Worm (Caenorhabditis elegans) whole organism, late embryonic: ENCODE data around the gene cyl-1.

Experiments used
- C08G9.2 ChIP-seq: sonication (generic microtip); optimal IDR thresholded peaks from 2 replicates; lab custom pipeline; 2016; ENCODE audit warnings: mild to moderate bottlenecking, missing genetic modification characterization, moderate library complexity, missing compliant biosample characterization
- C38D4.7 ChIP-seq: fragments of 200-800 bp; sonication (Bioruptor generic); optimal IDR thresholded peaks from 2 replicates; lab custom pipeline; 2018; ENCODE audit warnings: mild to moderate bottlenecking, missing genetic modification characterization, moderate library complexity, missing compliant biosample characterization
- K02D7.2 ChIP-seq: sonication (generic microtip); optimal IDR thresholded peaks from 2 replicates; lab custom pipeline; 2017; ENCODE audit warnings: mild to moderate bottlenecking, missing genetic modification characterization, missing compliant biosample characterization
- K09A11.1 ChIP-seq: sonication (generic microtip); optimal IDR thresholded peaks from 2 replicates; lab custom pipeline; 2017; ENCODE audit warnings: antibody characterized with exemption, mild to moderate bottlenecking, missing genetic modification characterization, missing compliant biosample characterization; ENCODE audit not compliant: insufficient read depth
- T23F11.4 ChIP-seq: fragments of 200-800 bp; sonication (Bioruptor generic); optimal IDR thresholded peaks from 2 replicates; lab custom pipeline; 2018; ENCODE audit warnings: mild to moderate bottlenecking, missing genetic modification characterization, missing compliant biosample characterization
- ahr-1 ChIP-seq: sonication (generic microtip); optimal IDR thresholded peaks from 2 replicates; lab custom pipeline; 2016; ENCODE audit warnings: missing genetic modification characterization, missing compliant biosample characterization
- ama-1 ChIP-seq: fragments of 150-350 bp; optimal IDR thresholded peaks from 2 replicates; lab custom pipeline; 2014
- ceh-14 ChIP-seq: sonication (generic microtip); optimal IDR thresholded peaks from 2 replicates; lab custom pipeline; 2016; ENCODE audit warnings: missing genotype, missing genetic modification characterization, missing compliant biosample characterization
- ceh-2 ChIP-seq: sonication (generic microtip); optimal IDR thresholded peaks from 2 replicates; lab custom pipeline; 2016; ENCODE audit warnings: missing genotype, missing genetic modification characterization, missing compliant biosample characterization
- ceh-22 ChIP-seq: sonication (generic microtip); optimal IDR thresholded peaks from 2 replicates; lab custom pipeline; 2017; ENCODE audit warnings: missing biosample characterization, missing genetic modification characterization
- ceh-24 ChIP-seq: sonication (generic microtip); optimal IDR thresholded peaks from 2 replicates; lab custom pipeline; 2016; ENCODE audit warnings: mild to moderate bottlenecking, missing genetic modification characterization, missing compliant biosample characterization
- ceh-30 ChIP-seq: fragments of 150-350 bp; optimal IDR thresholded peaks from 2 replicates; lab custom pipeline; 2014; ENCODE audit warnings: missing biosample characterization, missing genetic modification characterization
- ceh-31 ChIP-seq: sonication (generic microtip); optimal IDR thresholded peaks from 2 replicates; lab custom pipeline; 2016; ENCODE audit warnings: missing genetic modification characterization, missing compliant biosample characterization
- ceh-34 ChIP-seq: sonication (generic microtip); optimal IDR thresholded peaks from 2 replicates; lab custom pipeline; 2016; ENCODE audit warnings: mild to moderate bottlenecking, missing genetic modification characterization, missing compliant biosample characterization
- ceh-45 ChIP-seq: fragments of 200-800 bp; sonication (Bioruptor generic); IDR thresholded peaks from 2 replicates; pipeline ENCODE4 v1.3.6; 2022; ENCODE audit warnings: missing genetic modification reagents, missing genetic modification characterization, missing compliant biosample characterization
- ceh-48 ChIP-seq: sonication (generic microtip); optimal IDR thresholded peaks from 2 replicates; lab custom pipeline; 2016; ENCODE audit warnings: missing genetic modification characterization, inconsistent platforms, missing compliant biosample characterization
- ceh-6 ChIP-seq: fragments of 200-800 bp; sonication (Bioruptor generic); optimal IDR thresholded peaks from 2 replicates; lab custom pipeline; 2018; ENCODE audit warnings: mild to moderate bottlenecking, missing genetic modification characterization, missing compliant biosample characterization
- che-1 ChIP-seq: sonication (generic microtip); optimal IDR thresholded peaks from 2 replicates; lab custom pipeline; 2016; ENCODE audit warnings: mild to moderate bottlenecking, missing genetic modification characterization, missing compliant biosample characterization
- dmd-4 ChIP-seq: sonication (generic microtip); optimal IDR thresholded peaks from 2 replicates; lab custom pipeline; 2016; ENCODE audit warnings: borderline replicate concordance, missing genetic modification characterization, missing compliant biosample characterization
- elt-2 ChIP-seq: sonication (generic microtip); optimal IDR thresholded peaks from 2 replicates; lab custom pipeline; 2016; ENCODE audit warnings: missing genetic modification reagents, missing genetic modification characterization, missing compliant biosample characterization
- elt-4 ChIP-seq: sonication (generic microtip); optimal IDR thresholded peaks from 2 replicates; lab custom pipeline; 2016; ENCODE audit warnings: missing genetic modification characterization, missing compliant biosample characterization
- eyg-1 ChIP-seq: sonication (generic microtip); optimal IDR thresholded peaks from 2 replicates; lab custom pipeline; 2016; ENCODE audit warnings: missing genotype, missing genetic modification characterization, missing compliant biosample characterization
- fax-1 ChIP-seq: sonication (generic microtip); optimal IDR thresholded peaks from 2 replicates; lab custom pipeline; 2016; ENCODE audit warnings: missing genotype, missing genetic modification characterization, missing compliant biosample characterization
- fkh-10 ChIP-seq: fragments of 150-350 bp; optimal IDR thresholded peaks from 2 replicates; lab custom pipeline; 2014; ENCODE audit warnings: missing biosample characterization, missing genetic modification reagents, missing genetic modification characterization
- hlh-13 ChIP-seq: fragments of 200-800 bp; sonication (Bioruptor generic); optimal IDR thresholded peaks from 2 replicates; lab custom pipeline; 2018; ENCODE audit warnings: mild to moderate bottlenecking, missing genetic modification characterization, missing compliant biosample characterization
- hlh-6 ChIP-seq: sonication (generic microtip); optimal IDR thresholded peaks from 2 replicates; lab custom pipeline; 2016; ENCODE audit warnings: missing genotype, missing genetic modification characterization, missing compliant biosample characterization
- hlh-8 ChIP-seq: sonication (generic microtip); optimal IDR thresholded peaks from 2 replicates; lab custom pipeline; 2016; ENCODE audit warnings: missing genotype, missing genetic modification characterization, missing compliant biosample characterization
- lim-6 ChIP-seq: sonication (generic microtip); optimal IDR thresholded peaks from 2 replicates; lab custom pipeline; 2016; ENCODE audit warnings: missing genetic modification characterization, missing compliant biosample characterization
- lin-11 ChIP-seq: fragments of 200-800 bp; sonication (Bioruptor generic); optimal IDR thresholded peaks from 2 replicates; lab custom pipeline; 2018; ENCODE audit warnings: mild to moderate bottlenecking, missing genetic modification characterization, missing compliant biosample characterization
- madf-2 ChIP-seq: sonication (generic microtip); optimal IDR thresholded peaks from 2 replicates; lab custom pipeline; 2017; ENCODE audit warnings: missing genetic modification characterization, missing compliant biosample characterization
- mec-3 ChIP-seq: sonication (generic microtip); optimal IDR thresholded peaks from 2 replicates; lab custom pipeline; 2016; ENCODE audit warnings: borderline replicate concordance, missing genetic modification characterization, missing compliant biosample characterization
- nfya-1 ChIP-seq: sonication (generic microtip); optimal IDR thresholded peaks from 2 replicates; lab custom pipeline; 2017; ENCODE audit warnings: missing genetic modification characterization, mild to moderate bottlenecking, missing compliant biosample characterization, antibody characterized with exemption, moderate library complexity
- nhr-232 ChIP-seq: sonication (generic microtip); optimal IDR thresholded peaks from 2 replicates; lab custom pipeline; 2016; ENCODE audit warnings: missing genetic modification characterization, missing compliant biosample characterization
- npax-4 ChIP-seq: sonication (generic microtip); optimal IDR thresholded peaks from 2 replicates; lab custom pipeline; 2016; ENCODE audit warnings: missing genetic modification characterization, missing compliant biosample characterization
- odd-2 ChIP-seq: sonication (generic microtip); optimal IDR thresholded peaks from 2 replicates; lab custom pipeline; 2017; ENCODE audit warnings: antibody characterized with exemption, mild to moderate bottlenecking, missing genetic modification characterization, missing compliant biosample characterization
- pag-3 ChIP-seq: sonication (generic microtip); optimal IDR thresholded peaks from 2 replicates; lab custom pipeline; 2016; ENCODE audit warnings: missing compliant biosample characterization, missing genetic modification characterization, borderline replicate concordance
- pha-4 ChIP-seq: fragments of 150-350 bp; optimal IDR thresholded peaks from 2 replicates; lab custom pipeline; 2018; ENCODE audit warnings: missing biosample characterization, missing genetic modification reagents, missing genetic modification characterization
- pros-1 ChIP-seq: fragments of 150-350 bp; optimal IDR thresholded peaks from 2 replicates; lab custom pipeline; 2014; ENCODE audit warnings: missing biosample characterization, missing genetic modification reagents, missing genetic modification characterization
- ref-2 ChIP-seq: sonication (generic microtip); optimal IDR thresholded peaks from 2 replicates; lab custom pipeline; 2016; ENCODE audit warnings: missing genetic modification characterization, missing compliant biosample characterization
- rnt-1 ChIP-seq: sonication (generic microtip); optimal IDR thresholded peaks from 2 replicates; lab custom pipeline; 2016; ENCODE audit warnings: missing genetic modification characterization, missing compliant biosample characterization
- sdc-2 ChIP-seq: sonication (generic microtip); optimal IDR thresholded peaks from 2 replicates; lab custom pipeline; 2016; ENCODE audit warnings: missing genotype, missing genetic modification characterization, missing compliant biosample characterization
- sox-2 ChIP-seq: fragments of 200-800 bp; sonication (Bioruptor generic); IDR thresholded peaks from 2 replicates; pipeline ENCODE4 v1.3.6; 2022; ENCODE audit warnings: missing genetic modification reagents, missing genetic modification characterization, missing compliant biosample characterization
- sox-4 ChIP-seq: sonication (generic microtip); optimal IDR thresholded peaks from 2 replicates; lab custom pipeline; 2017; ENCODE audit warnings: mild to moderate bottlenecking, missing genetic modification characterization, inconsistent platforms, missing compliant biosample characterization
- tbx-2 ChIP-seq: sonication (generic microtip); optimal IDR thresholded peaks from 2 replicates; lab custom pipeline; 2016; ENCODE audit warnings: missing genetic modification characterization, missing compliant biosample characterization
- tbx-7 ChIP-seq: sonication (generic microtip); optimal IDR thresholded peaks from 2 replicates; lab custom pipeline; 2016; ENCODE audit warnings: missing genotype, missing genetic modification characterization, missing compliant biosample characterization
- unc-3 ChIP-seq, 2 experiments: fragments of 200-800 bp in 1 of 2; sonication (Bioruptor generic) in 1 of 2; sonication (generic microtip) in 1 of 2; conservative IDR thresholded peaks in 1 of 2; optimal IDR thresholded peaks in 1 of 2; 2 replicates each; pipeline versions ENCODE4 v1.3.6 to Lab custom; 2016 to 2022; ENCODE audit warnings: missing compliant biosample characterization in 2 of 2, missing genetic modification characterization in 2 of 2, missing genetic modification reagents in 1 of 2
- unc-42 ChIP-seq: sonication (generic microtip); optimal IDR thresholded peaks from 2 replicates; lab custom pipeline; 2016; ENCODE audit warnings: missing genotype, missing genetic modification characterization, missing compliant biosample characterization
- unc-55 ChIP-seq: sonication (generic microtip); optimal IDR thresholded peaks from 2 replicates; lab custom pipeline; 2017; ENCODE audit warnings: missing biosample characterization, missing genetic modification reagents, missing genetic modification characterization
- unc-86 ChIP-seq: sonication (generic microtip); optimal IDR thresholded peaks from 2 replicates; lab custom pipeline; 2016; ENCODE audit warnings: missing genetic modification characterization, missing compliant biosample characterization
- zip-5 ChIP-seq: sonication (generic microtip); optimal IDR thresholded peaks from 2 replicates; lab custom pipeline; 2016; ENCODE audit warnings: missing genetic modification characterization, missing compliant biosample characterization
- ztf-16 ChIP-seq: sonication (generic microtip); optimal IDR thresholded peaks from 2 replicates; lab custom pipeline; 2017; ENCODE audit warnings: missing genetic modification characterization, missing compliant biosample characterization

The cyl-1 gene

DNA sequence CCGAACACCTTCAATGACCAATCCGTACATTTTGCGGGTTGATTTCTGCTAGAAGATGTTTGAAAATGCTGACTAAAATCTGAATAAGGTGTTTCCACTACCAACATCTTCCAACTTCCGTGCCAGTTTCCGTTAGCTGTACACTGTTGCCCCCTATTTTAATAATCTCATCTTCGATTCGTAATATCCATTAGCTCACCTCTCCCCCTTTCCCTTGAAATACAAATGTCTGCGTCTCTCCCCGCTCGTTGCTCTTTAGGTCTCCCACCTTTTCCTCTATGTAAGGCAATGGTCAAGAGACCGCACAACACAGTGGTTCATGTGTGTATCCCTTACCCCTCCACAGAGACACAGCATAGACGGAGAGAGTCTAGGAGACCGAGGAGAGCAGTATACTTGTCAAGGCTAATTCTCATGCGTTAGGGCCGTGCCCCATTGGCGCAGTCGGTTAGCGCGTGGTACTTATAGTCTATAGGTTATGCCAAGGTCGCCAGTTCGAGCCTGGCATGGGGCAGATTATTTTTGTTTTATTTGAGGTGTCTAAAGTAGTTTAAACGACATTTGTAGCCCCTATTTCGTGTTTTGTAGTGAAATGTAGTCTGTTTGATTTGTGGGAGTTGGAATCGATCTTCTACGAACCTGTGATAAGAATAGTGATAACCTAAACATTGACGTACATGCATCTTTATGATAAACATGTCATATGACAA, 8.4 kb upstream of the cyl-1 start, which contains the start of gene gcy-33:
Gene gcy-33 (minus strand): TSS at position 51 of the 710 bp plus-strand sequence.
- peak; percentile 96 for TF ChIP-seq T23F11.4 (GFP tag; lab: Kevin White, UChicago)
- TF ChIP-seq madf-2 (tag; lab: Kevin White, UChicago), result peak; percentile 94
- TF ChIP-seq pha-4, result no peak
- peak; percentile 93 for TF ChIP-seq che-1 (tag; lab: Kevin White, UChicago)
- peak; percentile 54 for TF ChIP-seq mec-3 (tag; lab: Kevin White, UChicago)
- TF ChIP-seq unc-55 (GFP tag; lab: Kevin White, UChicago), result no peak
- peak; percentile 91 for TF ChIP-seq C38D4.7
- TF ChIP-seq eyg-1 (tag; lab: Kevin White, UChicago), result peak; percentile 96
- peak; percentile 70 for TF ChIP-seq K09A11.1
- TF ChIP-seq sdc-2 (tag; lab: Kevin White, UChicago), result peak; percentile 90
- peak; percentile 92 for TF ChIP-seq sox-2
- peak; percentile 85 for TF ChIP-seq ahr-1 (tag; lab: Kevin White, UChicago)
- TF ChIP-seq ceh-24, result peak; percentile 84
- peak; percentile 86 for TF ChIP-seq lin-11 (tag; lab: Kevin White, UChicago)
- peak; percentile 88 for TF ChIP-seq unc-42 (tag; lab: Kevin White, UChicago)
- TF ChIP-seq ceh-14 (tag; lab: Kevin White, UChicago), result peak; percentile 96
- TF ChIP-seq C08G9.2, result peak; percentile 85
- TF ChIP-seq ceh-2 (tag; lab: Kevin White, UChicago), result peak; percentile 94
- TF ChIP-seq nhr-232 (tag; lab: Kevin White, UChicago), result peak; percentile 94
- TF ChIP-seq pros-1 (tag; lab: Kevin White, UChicago), result peak; percentile 39
- TF ChIP-seq unc-3 (GFP tag; conservative IDR thresholded peaks at IDR 0.05; lab: Robert Waterston, UW), result peak; percentile 95
- peak; percentile 94 for TF ChIP-seq unc-3 (tag; optimal IDR thresholded peaks at IDR 0.05; lab: Kevin White, UChicago)
- peak; percentile 95 for TF ChIP-seq ceh-6 (GFP tag; lab: Kevin White, UChicago)
- peak; percentile 89 for TF ChIP-seq ceh-45 (GFP tag; lab: Robert Waterston, UW)
- peak; percentile 85 for TF ChIP-seq rnt-1
- TF ChIP-seq pag-3, result peak; percentile 73
- peak; percentile 97 for TF ChIP-seq tbx-2
- peak; percentile 95 for TF ChIP-seq ceh-34 (tag; lab: Kevin White, UChicago)
- TF ChIP-seq elt-2 (tag; lab: Kevin White, UChicago), result peak; percentile 97
- TF ChIP-seq ceh-48 (tag; lab: Kevin White, UChicago), result peak; percentile 88
- TF ChIP-seq fkh-10 (GFP tag; lab: Kevin White, UChicago), result peak; percentile 48
- TF ChIP-seq fax-1 (tag; lab: Kevin White, UChicago), result peak; percentile 88
- peak; percentile 68 for TF ChIP-seq lim-6 (tag; lab: Kevin White, UChicago)
- TF ChIP-seq nfya-1 (tag; lab: Kevin White, UChicago), result peak; percentile 87
- peak; percentile 86 for TF ChIP-seq dmd-4 (tag; lab: Kevin White, UChicago)
- TF ChIP-seq sox-4 (tag; lab: Kevin White, UChicago), result peak; percentile 91
- peak; percentile 91 for TF ChIP-seq ceh-31 (tag; lab: Kevin White, UChicago)
- peak; percentile 94 for TF ChIP-seq ref-2 (tag; lab: Kevin White, UChicago)
- TF ChIP-seq ceh-30 (tag; lab: Kevin White, UChicago), result peak; percentile 27
- TF ChIP-seq tbx-7 (tag; lab: Kevin White, UChicago), result peak; percentile 46
- no peak for TF ChIP-seq ceh-22 (tag; lab: Kevin White, UChicago)
- TF ChIP-seq hlh-6 (tag; lab: Kevin White, UChicago), result peak; percentile 97
- no peak for TF ChIP-seq ama-1
- TF ChIP-seq hlh-13, result peak; percentile 80
- TF ChIP-seq unc-86 (tag; lab: Kevin White, UChicago), result peak; percentile 97
- TF ChIP-seq odd-2, result peak; percentile 52
- TF ChIP-seq ztf-16 (tag; lab: Kevin White, UChicago), result peak; percentile 95
- peak; percentile 92 for TF ChIP-seq npax-4
- TF ChIP-seq zip-5 (tag; lab: Kevin White, UChicago), result peak; percentile 77
- TF ChIP-seq elt-4, result peak; percentile 90
- TF ChIP-seq hlh-8, result peak; percentile 75
- TF ChIP-seq K02D7.2 (tag; lab: Kevin White, UChicago), result peak; percentile 88
